Worm (Caenorhabditis elegans) whole organism, L4/young adult: ENCODE results near the gene C25H3.10.

Source experiments
- W03F9.2 ChIP-seq: fragments of 150-350 bp; optimal IDR thresholded peaks from 2 replicates; lab custom pipeline; 2014; ENCODE audit warnings: missing biosample characterization, missing genetic modification characterization
- him-1 ChIP-seq: sonication (generic microtip); optimal IDR thresholded peaks from 2 replicates; lab custom pipeline; 2016; ENCODE audit warnings: missing genotype, missing genetic modification reagents, missing genetic modification characterization, missing compliant biosample characterization

DNA sequence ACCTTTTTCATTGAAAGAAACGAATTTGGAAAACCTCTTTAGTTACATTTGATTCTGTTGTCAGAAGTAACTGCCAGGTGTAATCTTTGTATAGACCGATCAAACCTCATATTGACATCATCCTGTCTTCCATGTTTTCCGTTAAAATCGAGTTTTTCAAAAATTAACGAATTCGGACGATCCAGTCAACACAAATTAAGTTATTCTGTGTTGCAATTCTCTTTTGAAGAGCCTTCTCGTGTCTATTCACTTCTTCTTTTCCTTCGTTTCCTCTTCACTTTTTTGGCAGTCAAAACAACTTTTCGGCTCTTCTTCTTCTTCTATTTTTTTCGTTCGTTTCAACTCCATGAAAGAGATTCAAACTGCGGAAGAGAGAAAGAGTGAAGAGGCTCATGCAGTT lies 9.4 kb upstream of the C25H3.10 start:
- no peak for TF ChIP-seq him-1 (tag; lab: Kevin White, UChicago)
- no peak for TF ChIP-seq W03F9.2 (tag; lab: Kevin White, UChicago)
